Worm (Caenorhabditis elegans) whole organism, mixed stage, embryonic: Measurements from ENCODE around the gene ccr-4.

Experiments used
- M03D4.4 ChIP-seq: sonication (generic microtip); optimal IDR thresholded peaks from 2 replicates; lab custom pipeline; 2017; ENCODE audit warnings: mild to moderate bottlenecking, missing genetic modification characterization, missing compliant biosample characterization
- bed-3 ChIP-seq: fragments of 200-800 bp; sonication (Bioruptor generic); optimal IDR thresholded peaks from 3 replicates; lab custom pipeline; 2018; ENCODE audit warnings: mild to moderate bottlenecking, missing genetic modification characterization, moderate library complexity, missing compliant biosample characterization
- blmp-1 ChIP-seq: fragments of 150-350 bp; optimal IDR thresholded peaks from 2 replicates; lab custom pipeline; 2014; ENCODE audit warnings: missing biosample characterization, missing genetic modification characterization
- ceh-39 ChIP-seq: fragments of 150-350 bp; optimal IDR thresholded peaks from 2 replicates; lab custom pipeline; 2014; ENCODE audit warnings: missing biosample characterization, missing genetic modification characterization
- ceh-43 ChIP-seq: fragments of 200-800 bp; sonication (Bioruptor generic); optimal IDR thresholded peaks from 2 replicates; lab custom pipeline; 2018; ENCODE audit warnings: mild to moderate bottlenecking, missing genetic modification characterization, moderate library complexity, missing compliant biosample characterization
- ceh-83 ChIP-seq: fragments of 200-800 bp; sonication (Bioruptor generic); optimal IDR thresholded peaks from 2 replicates; lab custom pipeline; 2018; ENCODE audit warnings: mild to moderate bottlenecking, missing genetic modification characterization, missing compliant biosample characterization
- ces-1 ChIP-seq: fragments of 150-350 bp; optimal IDR thresholded peaks from 2 replicates; lab custom pipeline; 2014; ENCODE audit warnings: missing biosample characterization, missing genetic modification reagents, missing genetic modification characterization
- cnd-1 ChIP-seq: fragments of 200-800 bp; sonication (Bioruptor generic); optimal IDR thresholded peaks from 2 replicates; lab custom pipeline; 2018; ENCODE audit warnings: mild to moderate bottlenecking, missing genetic modification characterization, missing compliant biosample characterization
- drap-1 ChIP-seq: fragments of 200-800 bp; sonication (Bioruptor generic); optimal IDR thresholded peaks from 3 replicates; lab custom pipeline; 2018; ENCODE audit warnings: mild to moderate bottlenecking, missing genetic modification characterization, missing compliant biosample characterization
- elt-1 ChIP-seq: sonication (generic microtip); optimal IDR thresholded peaks from 2 replicates; lab custom pipeline; 2017; ENCODE audit warnings: missing genetic modification characterization, mild to moderate bottlenecking, missing compliant biosample characterization, antibody characterized with exemption, moderate library complexity, borderline replicate concordance; ENCODE audit not compliant: insufficient read depth
- elt-3 ChIP-seq: fragments of 150-350 bp; optimal IDR thresholded peaks from 2 replicates; lab custom pipeline; 2014; ENCODE audit warnings: missing biosample characterization, missing genetic modification characterization
- flh-1 ChIP-seq: fragments of 200-800 bp; sonication (Bioruptor generic); optimal IDR thresholded peaks from 2 replicates; lab custom pipeline; 2018; ENCODE audit warnings: mild to moderate bottlenecking, missing genetic modification characterization, moderate library complexity, missing compliant biosample characterization
- ham-2 ChIP-seq: fragments of 200-800 bp; sonication (Bioruptor generic); optimal IDR thresholded peaks from 2 replicates; lab custom pipeline; 2018; ENCODE audit warnings: mild to moderate bottlenecking, missing genetic modification characterization, missing compliant biosample characterization
- hlh-1 ChIP-seq: fragments of 150-350 bp; optimal IDR thresholded peaks from 2 replicates; lab custom pipeline; 2014; ENCODE audit warnings: missing biosample characterization, missing genetic modification reagents, missing genetic modification characterization
- lin-13 ChIP-seq: fragments of 150-350 bp; optimal IDR thresholded peaks from 2 replicates; lab custom pipeline; 2014; ENCODE audit warnings: missing biosample characterization, missing genetic modification characterization
- lin-32 ChIP-seq: fragments of 200-800 bp; sonication (Bioruptor generic); optimal IDR thresholded peaks from 2 replicates; lab custom pipeline; 2018; ENCODE audit warnings: mild to moderate bottlenecking, missing genetic modification characterization, missing compliant biosample characterization
- lsy-2 ChIP-seq: fragments of 150-350 bp; optimal IDR thresholded peaks from 2 replicates; lab custom pipeline; 2014; ENCODE audit warnings: missing biosample characterization, missing genetic modification characterization
- mab-5 ChIP-seq: fragments of 150-350 bp; optimal IDR thresholded peaks from 2 replicates; lab custom pipeline; 2014; ENCODE audit warnings: missing biosample characterization, missing genetic modification characterization
- mep-1 ChIP-seq: fragments of 150-350 bp; optimal IDR thresholded peaks from 2 replicates; lab custom pipeline; 2017; ENCODE audit warnings: missing biosample characterization, missing genetic modification reagents, missing genetic modification characterization, inconsistent platforms
- mls-2 ChIP-seq: sonication (generic microtip); optimal IDR thresholded peaks from 2 replicates; lab custom pipeline; 2016; ENCODE audit warnings: mild to moderate bottlenecking, missing genetic modification characterization, moderate library complexity, missing compliant biosample characterization
- nhr-12 ChIP-seq: fragments of 150-350 bp; optimal IDR thresholded peaks from 2 replicates; lab custom pipeline; 2014; ENCODE audit warnings: missing biosample characterization, missing genetic modification characterization
- nhr-2 ChIP-seq: fragments of 150-350 bp; optimal IDR thresholded peaks from 2 replicates; lab custom pipeline; 2014; ENCODE audit warnings: missing biosample characterization, missing genetic modification characterization
- nhr-237 ChIP-seq: fragments of 150-350 bp; optimal IDR thresholded peaks from 2 replicates; lab custom pipeline; 2014; ENCODE audit warnings: missing biosample characterization, missing genetic modification characterization
- nhr-28 ChIP-seq: fragments of 150-350 bp; optimal IDR thresholded peaks from 2 replicates; lab custom pipeline; 2014; ENCODE audit warnings: missing biosample characterization, missing genetic modification characterization
- nhr-76 ChIP-seq: sonication (generic microtip); optimal IDR thresholded peaks from 2 replicates; lab custom pipeline; 2017; ENCODE audit warnings: missing biosample characterization, missing genetic modification characterization
- pha-4 ChIP-seq: fragments of 150-350 bp; optimal IDR thresholded peaks from 2 replicates; lab custom pipeline; 2018; ENCODE audit warnings: missing biosample characterization, missing genetic modification reagents, missing genetic modification characterization
- sem-2 ChIP-seq: fragments of 200-800 bp; sonication (Bioruptor generic); optimal IDR thresholded peaks from 2 replicates; lab custom pipeline; 2018; ENCODE audit warnings: mild to moderate bottlenecking, missing genetic modification characterization, missing compliant biosample characterization
- snpc-4 ChIP-seq: fragments of 150-350 bp; optimal IDR thresholded peaks from 2 replicates; lab custom pipeline; 2014; ENCODE audit warnings: missing biosample characterization, missing genetic modification characterization
- sptf-1 ChIP-seq: sonication (generic microtip); optimal IDR thresholded peaks from 2 replicates; lab custom pipeline; 2017; ENCODE audit warnings: mild to moderate bottlenecking, missing genetic modification characterization, moderate library complexity, missing compliant biosample characterization
- tbx-8 ChIP-seq: fragments of 200-800 bp; sonication (Bioruptor generic); optimal IDR thresholded peaks from 2 replicates; lab custom pipeline; 2018; ENCODE audit warnings: mild to moderate bottlenecking, missing genetic modification characterization, moderate library complexity, missing compliant biosample characterization
- unc-120 ChIP-seq: sonication (generic microtip); optimal IDR thresholded peaks from 2 replicates; lab custom pipeline; 2017; ENCODE audit warnings: missing genetic modification characterization, missing compliant biosample characterization; ENCODE audit not compliant: poor library complexity, severe bottlenecking
- unc-39 ChIP-seq: fragments of 150-350 bp; optimal IDR thresholded peaks from 2 replicates; lab custom pipeline; 2014; ENCODE audit warnings: missing biosample characterization, missing genetic modification characterization
- unc-62 ChIP-seq: fragments of 150-350 bp; optimal IDR thresholded peaks from 2 replicates; lab custom pipeline; 2014; ENCODE audit warnings: missing biosample characterization, missing genetic modification reagents, missing genetic modification characterization
- zip-8 ChIP-seq: fragments of 150-350 bp; optimal IDR thresholded peaks from 2 replicates; lab custom pipeline; 2014; ENCODE audit warnings: missing biosample characterization, missing genetic modification characterization
- ztf-11 ChIP-seq: fragments of 150-350 bp; optimal IDR thresholded peaks from 2 replicates; lab custom pipeline; 2014; ENCODE audit warnings: missing biosample characterization, missing genetic modification characterization

The ccr-4 gene

ce11 chrIV:12391003-12391637, 29.8 kb downstream of the ccr-4 start, which contains the start of the genes rps-23 and dpm-3:
Gene rps-23, minus strand, starts transcription at chrIV:12391053.
Gene dpm-3, plus strand, starts transcription at chrIV:12391587.
- TF ChIP-seq unc-120 (tag; lab: Kevin White, UChicago) (peak; percentile 43), sem-2 (GFP tag; lab: Kevin White, UChicago) (no peak), drap-1 (GFP tag; lab: Kevin White, UChicago) (peak; percentile 50), ceh-39 (tag; lab: Kevin White, UChicago) (peak; percentile 88), elt-1 (no peak), nhr-76 (tag; lab: Kevin White, UChicago) (no peak), lin-32 (GFP tag; lab: Kevin White, UChicago) (no peak), cnd-1 (peak; percentile 49), zip-8 (tag; lab: Kevin White, UChicago) (no peak), ham-2 (peak; percentile 37), sptf-1 (tag; lab: Kevin White, UChicago) (peak; percentile 78), ces-1 (GFP tag; lab: Kevin White, UChicago) (no peak), mls-2 (tag; lab: Kevin White, UChicago) (peak; percentile 22), pha-4 (peak; percentile 67), mep-1 (peak; percentile 80), unc-39 (tag; lab: Kevin White, UChicago) (no peak), hlh-1 (peak; percentile 85), elt-3 (tag; lab: Kevin White, UChicago) (no peak), lsy-2 (peak; percentile 99), nhr-28 (tag; lab: Kevin White, UChicago) (no peak), tbx-8 (no peak), ztf-11 (no peak), M03D4.4 (tag; lab: Kevin White, UChicago) (peak; percentile 45), ceh-43 (GFP tag; lab: Kevin White, UChicago) (peak; percentile 45), flh-1 (GFP tag; lab: Kevin White, UChicago) (no peak), nhr-237 (tag; lab: Kevin White, UChicago) (peak; percentile 83), bed-3 (no peak), blmp-1 (tag; lab: Kevin White, UChicago) (no peak), snpc-4 (tag; lab: Kevin White, UChicago) (no peak), ceh-83 (GFP tag; lab: Kevin White, UChicago) (no peak), unc-62 (GFP tag; lab: Kevin White, UChicago) (peak; percentile 49), mab-5 (peak; percentile 45), nhr-2 (tag; lab: Kevin White, UChicago) (peak; percentile 64), nhr-12 (no peak), lin-13 (tag; lab: Kevin White, UChicago) (peak; percentile 83)

DNA sequence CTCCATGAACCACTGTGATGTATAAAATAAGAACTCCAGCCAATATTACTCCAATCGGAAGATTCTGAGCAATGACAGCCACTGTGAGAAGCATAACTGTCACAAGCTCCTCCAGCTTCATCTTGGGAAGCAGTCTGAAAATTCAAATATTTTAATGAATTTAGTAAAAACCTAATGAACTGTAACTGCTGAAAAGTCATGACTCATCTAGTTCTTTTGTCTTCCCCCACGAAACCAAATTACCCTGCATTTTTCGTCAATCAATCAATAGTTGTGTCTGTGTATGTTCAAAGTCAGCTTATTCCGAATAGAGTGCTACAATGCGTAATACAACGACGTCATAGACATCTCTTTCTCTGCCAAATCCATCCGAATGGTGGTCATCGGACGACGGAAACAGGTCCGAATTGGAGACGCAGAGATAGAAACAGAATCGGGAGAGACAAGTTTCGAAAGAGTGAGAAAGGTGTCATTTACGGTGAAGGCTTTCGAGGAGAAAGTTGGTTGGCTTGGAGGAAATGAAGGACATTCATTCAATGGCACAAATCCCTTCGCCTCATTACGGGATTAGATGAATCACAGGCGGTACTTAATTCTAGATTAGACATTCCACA, 35.4 kb downstream of the ccr-4 start:
- TF ChIP-seq unc-39 (tag; lab: Kevin White, UChicago) (no peak), flh-1 (GFP tag; lab: Kevin White, UChicago) (no peak), sptf-1 (tag; lab: Kevin White, UChicago) (no peak), lin-32 (GFP tag; lab: Kevin White, UChicago) (no peak), cnd-1 (no peak), M03D4.4 (tag; lab: Kevin White, UChicago) (no peak), snpc-4 (tag; lab: Kevin White, UChicago) (no peak), ces-1 (GFP tag; lab: Kevin White, UChicago) (no peak), drap-1 (GFP tag; lab: Kevin White, UChicago) (no peak), nhr-28 (tag; lab: Kevin White, UChicago) (no peak), elt-3 (tag; lab: Kevin White, UChicago) (peak; percentile 5), lsy-2 (no peak), nhr-237 (tag; lab: Kevin White, UChicago) (no peak), ham-2 (peak; percentile 50), blmp-1 (tag; lab: Kevin White, UChicago) (peak; percentile 74), unc-120 (tag; lab: Kevin White, UChicago) (no peak), nhr-2 (tag; lab: Kevin White, UChicago) (no peak), tbx-8 (no peak)

- TF ChIP-seq mep-1 (no peak), sem-2 (GFP tag; lab: Kevin White, UChicago) (no peak), cnd-1 (no peak), ceh-43 (GFP tag; lab: Kevin White, UChicago) (no peak), ceh-39 (tag; lab: Kevin White, UChicago) (no peak), ham-2 (no peak), elt-3 (tag; lab: Kevin White, UChicago) (no peak), ztf-11 (no peak), nhr-237 (tag; lab: Kevin White, UChicago) (no peak), zip-8 (tag; lab: Kevin White, UChicago) (no peak)
Measured at ce11 chrIV:12398437-12398836, 37.1 kb downstream of the ccr-4 start, which contains the start of gene acs-20. Gene acs-20, minus strand, starts transcription at chrIV:12398706.
